Fruit fly (Drosophila melanogaster): Measurements from ENCODE around the gene gammaSnap2.

gammaSnap2 gene

dm6 chr3R:10112195-10112594 is 9.0 kb downstream of the gammaSnap2 start, which contains the start of gene CAH7:
Gene CAH7 (plus strand): TSS chr3R:10112237.
- TF ChIP-seq fd85E (GFP tag; optimal IDR thresholded peaks at IDR 0.05) (no peak), CG15336 (GFP tag; IDR thresholded peaks at IDR 0.05) (0 out of 2 replicates have a peak, but pooled peaks have one; percentile 2)

- no peak for TF ChIP-seq Blimp-1 (GFP tag; optimal IDR thresholded peaks at IDR 0.05)
- TF ChIP-seq Eip93F (GFP tag; optimal IDR thresholded peaks at IDR 0.05): no peak
- TF ChIP-seq eg (GFP tag; IDR thresholded peaks at IDR 0.05): peak; percentile 70
- peak; percentile 48; the same call in 1 of the 3 replicates for TF ChIP-seq CG8119 (GFP tag; IDR thresholded peaks at IDR 0.05)
- peak; percentile 35 for TF ChIP-seq OdsH (GFP tag; optimal IDR thresholded peaks at IDR 0.05)
- no peak for TF ChIP-seq CG7368 (GFP tag; optimal IDR thresholded peaks at IDR 0.05)
- TF ChIP-seq CG31627 (GFP tag; optimal IDR thresholded peaks at IDR 0.05): peak; percentile 5
- TF ChIP-seq pdm3 (GFP tag; optimal IDR thresholded peaks at IDR 0.05): peak; percentile 2
- peak; percentile 17 for TF ChIP-seq Sox102F (GFP tag; optimal IDR thresholded peaks at IDR 0.05)
- peak; percentile 75 for TF ChIP-seq CG32006 (GFP tag; optimal IDR thresholded peaks at IDR 0.05)
- TF ChIP-seq Lpt (GFP tag; optimal IDR thresholded peaks at IDR 0.05): no peak
- peak; percentile 61 for TF ChIP-seq esn (GFP tag; optimal IDR thresholded peaks at IDR 0.05)
- 0 out of 2 replicates have a peak, but pooled peaks have one; percentile 30 for TF ChIP-seq Gug (GFP tag; IDR thresholded peaks at IDR 0.05)
- TF ChIP-seq CG4318 (GFP tag; optimal IDR thresholded peaks at IDR 0.05): peak; percentile 15
- TF ChIP-seq Met (GFP tag; optimal IDR thresholded peaks at IDR 0.05): peak; percentile 49
- TF ChIP-seq CG8632 (GFP tag; optimal IDR thresholded peaks at IDR 0.05): peak; percentile 41
- TF ChIP-seq Eip78C (GFP tag): peak; percentile 70
- no peak for TF ChIP-seq fd85E (GFP tag; optimal IDR thresholded peaks at IDR 0.05)
- TF ChIP-seq Sox15 (GFP tag; optimal IDR thresholded peaks at IDR 0.05): peak; percentile 20
- TF ChIP-seq CG10669 (GFP tag; optimal IDR thresholded peaks at IDR 0.05): peak; percentile 14
- TF ChIP-seq Ets96B (tag; optimal IDR thresholded peaks at IDR 0.05): no peak
- peak; percentile 6 for TF ChIP-seq Hr39 (GFP tag; optimal IDR thresholded peaks at IDR 0.05)
- peak; percentile 38 for TF ChIP-seq CG6276 (GFP tag; optimal IDR thresholded peaks at IDR 0.05)
- TF ChIP-seq CG34406 (GFP tag; optimal IDR thresholded peaks at IDR 0.05): peak; percentile 38
- TF ChIP-seq cyc (GFP tag; optimal IDR thresholded peaks at IDR 0.05): peak; percentile 22
- TF ChIP-seq topi (GFP tag; optimal IDR thresholded peaks at IDR 0.05): peak; percentile 34
- TF ChIP-seq CG6792 (GFP tag; optimal IDR thresholded peaks at IDR 0.05): peak; percentile 38
- TF ChIP-seq Sox14 (GFP tag; optimal IDR thresholded peaks at IDR 0.05): no peak
- no peak for TF ChIP-seq svp (GFP tag)
- TF ChIP-seq CG15336 (GFP tag; IDR thresholded peaks at IDR 0.05): peak; percentile 61
- no peak for TF ChIP-seq CG16779 (tag; optimal IDR thresholded peaks at IDR 0.05)
- no peak for TF ChIP-seq dsx (GFP tag; optimal IDR thresholded peaks at IDR 0.05; ENCODE audit: poor library complexity, severe bottlenecking)
- TF ChIP-seq Smox (GFP tag; optimal IDR thresholded peaks at IDR 0.05): peak; percentile 52
- TF ChIP-seq CG11902 (GFP tag; optimal IDR thresholded peaks at IDR 0.05): no peak
- no peak for TF ChIP-seq dac (GFP tag; optimal IDR thresholded peaks at IDR 0.05)
- TF ChIP-seq Eip75B (GFP tag; optimal IDR thresholded peaks at IDR 0.05): no peak
- TF ChIP-seq achi (GFP tag; optimal IDR thresholded peaks at IDR 0.05): no peak
- no peak for TF ChIP-seq CG9139 (GFP tag; optimal IDR thresholded peaks at IDR 0.05)
- no peak for TF ChIP-seq Ets21C (GFP tag; optimal IDR thresholded peaks at IDR 0.05)
- no peak for TF ChIP-seq CG11762 (GFP tag; optimal IDR thresholded peaks at IDR 0.05; ENCODE audit: insufficient read depth)
- TF ChIP-seq net (GFP tag; optimal IDR thresholded peaks at IDR 0.05): peak; percentile 3
- peak; percentile 7 for TF ChIP-seq CG3032 (tag; optimal IDR thresholded peaks at IDR 0.05)
- TF ChIP-seq vri (GFP tag; optimal IDR thresholded peaks at IDR 0.05): no peak
- no peak for TF ChIP-seq spab (GFP tag; optimal IDR thresholded peaks at IDR 0.05)
- TF ChIP-seq CG3919 (GFP tag; optimal IDR thresholded peaks at IDR 0.05): peak; percentile 26
- peak; percentile 39 for TF ChIP-seq CG10631 (GFP tag; optimal IDR thresholded peaks at IDR 0.05)
- TF ChIP-seq CG6163 (GFP tag; IDR thresholded peaks at IDR 0.05): peak; percentile 34; the same call in 1 of the 3 replicates
- TF ChIP-seq salr (GFP tag; optimal IDR thresholded peaks at IDR 0.05): peak in 1 of 2 experiments; percentile 40
- peak; percentile 61 for TF ChIP-seq Hr4 (GFP tag; optimal IDR thresholded peaks at IDR 0.05)
- TF ChIP-seq Hr38 (GFP tag; optimal IDR thresholded peaks at IDR 0.05): no peak
Measured at dm6 chr3R:10111815-10112185, 9.4 kb downstream of the gammaSnap2 start.

All from whole organism, prepupa.